Worm (Caenorhabditis elegans) whole organism, L1 larva: ENCODE data around the gene pals-24.

Source experiments
- dpl-1 ChIP-seq, 3 experiments: fragments of 150-350 bp in 2 of 3; sonication (generic microtip) in 1 of 3; optimal IDR thresholded peaks; 2 replicates each; lab custom pipeline; 2014 to 2017; ENCODE audit warnings: missing biosample characterization in 3 of 3, missing genetic modification characterization in 3 of 3, missing genetic modification reagents in 3 of 3
- efl-1 ChIP-seq, 4 experiments: fragments of 150-350 bp; optimal IDR thresholded peaks in 3 of 4; peaks in 1 of 4; 1 replicate in 1 of 4; 2 replicates in 3 of 4; lab custom pipeline; 2014; ENCODE audit warnings: missing biosample characterization in 2 of 4, missing genetic modification characterization in 2 of 4, missing genetic modification reagents in 2 of 4
- fkh-8 ChIP-seq: sonication (generic microtip); optimal IDR thresholded peaks from 2 replicates; lab custom pipeline; 2016; ENCODE audit warnings: mild to moderate bottlenecking, missing genetic modification characterization, missing compliant biosample characterization
- lin-39 ChIP-seq: fragments of 150-350 bp; optimal IDR thresholded peaks from 2 replicates; lab custom pipeline; 2014; ENCODE audit warnings: missing biosample characterization, missing genetic modification reagents, missing genetic modification characterization
- nhr-11 ChIP-seq: fragments of 150-350 bp; optimal IDR thresholded peaks from 2 replicates; lab custom pipeline; 2014; ENCODE audit warnings: missing biosample characterization, missing genetic modification characterization
- unc-62 ChIP-seq: fragments of 150-350 bp; optimal IDR thresholded peaks from 2 replicates; lab custom pipeline; 2014; ENCODE audit warnings: missing biosample characterization, missing genetic modification reagents, missing genetic modification characterization
- vab-15 ChIP-seq: sonication (generic microtip); optimal IDR thresholded peaks from 2 replicates; lab custom pipeline; 2017; ENCODE audit warnings: missing genotype, mild to moderate bottlenecking, missing genetic modification characterization, missing compliant biosample characterization

DNA sequence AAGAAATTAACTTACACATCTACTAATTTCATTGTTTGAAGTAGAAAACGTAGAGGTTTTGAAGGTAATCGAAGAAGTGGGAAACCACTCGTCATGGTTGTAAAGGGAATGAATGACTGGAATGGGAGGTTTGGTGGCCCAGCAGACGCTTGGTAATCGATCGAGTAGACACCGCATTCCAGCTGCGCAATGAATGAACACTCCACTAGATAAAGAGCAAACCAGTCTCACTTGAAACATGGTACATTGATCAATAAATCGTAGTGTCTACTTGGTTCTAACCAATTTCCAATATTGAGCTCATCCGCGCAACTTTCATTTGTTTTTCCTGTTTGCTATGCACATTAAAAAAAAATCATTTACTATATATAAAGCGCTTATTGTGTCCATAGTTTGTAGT, 26.1 kb downstream of the pals-24 start, which contains the start of gene fbxb-84:
- no peak for TF ChIP-seq lin-39 (tag; lab: Kevin White, UChicago)
- no peak for TF ChIP-seq nhr-11
- TF ChIP-seq dpl-1 (GFP tag; optimal IDR thresholded peaks at IDR 0.05; lab: Kevin White, UChicago), result no peak
- no peak for TF ChIP-seq efl-1 (optimal IDR thresholded peaks at IDR 0.05; lab: Kevin White, UChicago)
- TF ChIP-seq efl-1 (GFP tag; optimal IDR thresholded peaks at IDR 0.05 in 1 of 2; lab: Kevin White, UChicago), result no peak
- TF ChIP-seq unc-62, result no peak
- TF ChIP-seq vab-15, result no peak
- no peak for TF ChIP-seq fkh-8
